Worm (Caenorhabditis elegans): ENCODE data around the gene F09E5.7.

F09E5.7 gene

ce11 chrII:5387217-5387616, 35.3 kb downstream of the F09E5.7 start, which contains the start of gene ccpp-6:
Gene ccpp-6 (minus strand): TSS chrII:5387317.
- TF ChIP-seq B0336.3 (GFP tag; IDR thresholded peaks at IDR 0.05) (peak; percentile 40; the same call in 1 of the 2 replicates), hmg-20 (GFP tag; IDR thresholded peaks at IDR 0.05) (no peak), T07F8.4 (tag; optimal IDR thresholded peaks at IDR 0.05) (no peak), Y67H2A.10 (GFP tag; conservative IDR thresholded peaks at IDR 0.05) (no peak), Y53G8AR.9 (GFP tag; conservative IDR thresholded peaks at IDR 0.05) (0 out of 2 replicates have a peak, but pooled peaks have one; percentile 11), hsf-1 (GFP tag; IDR thresholded peaks at IDR 0.05) (0 out of 2 replicates have a peak, but pooled peaks have one; percentile 22), madf-3 (GFP tag; IDR thresholded peaks at IDR 0.05) (0 out of 2 replicates have a peak, but pooled peaks have one; percentile 42), Y95B8A.8 (GFP tag; IDR thresholded peaks at IDR 0.05) (peak; percentile 36; the same call in 1 of the 2 replicates), him-1 (tag; optimal IDR thresholded peaks at IDR 0.05) (peak; percentile 23)

- TF ChIP-seq tlf-1 (GFP tag; optimal IDR thresholded peaks at IDR 0.05) (no peak), nfyb-1 (GFP tag; IDR thresholded peaks at IDR 0.05) (0 out of 2 replicates have a peak, but pooled peaks have one; percentile 36)
Measured at ce11 chrII:5388786-5389421, 37.0 kb downstream of the F09E5.7 start, which contains the start of gene rsp-4. Gene rsp-4 (minus strand): TSS chrII:5388836.

DNA sequence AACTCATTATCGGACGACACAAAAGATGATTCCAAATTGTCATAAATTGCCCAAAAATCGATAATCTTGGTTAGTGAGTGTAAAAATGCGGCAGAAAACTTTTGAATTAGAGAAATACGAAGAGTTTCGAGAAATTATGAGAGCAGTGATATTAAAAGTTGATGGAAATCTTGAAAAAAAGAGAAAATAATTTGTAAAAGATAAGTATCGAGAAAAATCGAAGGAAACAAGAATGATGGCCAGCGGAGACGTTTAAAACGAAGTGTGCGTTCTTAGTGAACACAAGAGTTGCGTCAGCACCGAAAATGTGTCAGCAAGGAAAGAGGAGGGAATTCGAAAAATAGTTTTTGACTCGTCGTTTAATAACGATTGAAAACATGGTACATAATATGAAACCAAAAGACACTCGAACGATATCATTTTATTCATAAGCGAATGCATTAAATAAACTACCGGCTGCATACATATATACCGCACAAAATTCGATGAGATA, 38.0 kb downstream of the F09E5.7 start, which contains the start of gene ndx-6:
Gene ndx-6 (minus strand): TSS at position 51 of the 493 bp plus-strand sequence.
- TF ChIP-seq F37B4.10 (GFP tag; IDR thresholded peaks at IDR 0.05) (no peak), atf-7 (tag; optimal IDR thresholded peaks at IDR 0.05) (no peak), rpc-1 (optimal IDR thresholded peaks at IDR 0.05) (no peak), rpc-1 (tag; optimal IDR thresholded peaks at IDR 0.05) (no peak), rec-8 (tag; optimal IDR thresholded peaks at IDR 0.05) (no peak), lin-26 (GFP tag; IDR thresholded peaks at IDR 0.05) (no peak), B0336.3 (GFP tag; IDR thresholded peaks at IDR 0.05) (0 out of 2 replicates have a peak, but pooled peaks have one; percentile 55), snpc-4 (GFP tag; optimal IDR thresholded peaks at IDR 0.05) (no peak), snpc-4 (tag; optimal IDR thresholded peaks at IDR 0.05) (peak in 3 of 4 experiments; percentile 49 to 64 (median 54)), hmg-1.2 (GFP tag; IDR thresholded peaks at IDR 0.05) (peak; percentile 43; the same call in 1 of the 2 replicates), hmg-20 (GFP tag; IDR thresholded peaks at IDR 0.05) (0 out of 2 replicates have a peak, but pooled peaks have one; percentile 13), K11D2.4 (GFP tag; IDR thresholded peaks at IDR 0.05) (peak; percentile 61; the same call in 1 of the 2 replicates), ztf-22 (GFP tag; optimal IDR thresholded peaks at IDR 0.05) (no peak), F55B11.4 (tag; optimal IDR thresholded peaks at IDR 0.05; ENCODE audit: borderline replicate concordance, insufficient read depth) (no peak), egl-18 (GFP tag; IDR thresholded peaks at IDR 0.05) (no peak), zim-3 (tag; optimal IDR thresholded peaks at IDR 0.05) (no peak), ceh-27 (GFP tag; optimal IDR thresholded peaks at IDR 0.05) (peak; percentile 46), madf-8 (GFP tag; conservative IDR thresholded peaks at IDR 0.05) (no peak), ekl-4 (GFP tag; IDR thresholded peaks at IDR 0.05) (0 out of 2 replicates have a peak, but pooled peaks have one; percentile 64), tbx-9 (tag; optimal IDR thresholded peaks at IDR 0.05; ENCODE audit: borderline replicate concordance) (no peak), efl-1 (GFP tag; optimal IDR thresholded peaks at IDR 0.05) (peak; percentile 85), F22D6.2 (tag; optimal IDR thresholded peaks at IDR 0.05) (no peak), C17E4.6 (GFP tag; IDR thresholded peaks at IDR 0.05) (no peak), ets-4 (GFP tag; optimal IDR thresholded peaks at IDR 0.05) (no peak), ZK185.1 (tag; optimal IDR thresholded peaks at IDR 0.05; ENCODE audit: poor library complexity, severe bottlenecking) (peak; percentile 74), akir-1 (GFP tag; optimal IDR thresholded peaks at IDR 0.05) (no peak), sdz-38 (tag; optimal IDR thresholded peaks at IDR 0.05) (no peak), madf-6 (GFP tag; IDR thresholded peaks at IDR 0.05) (peak; percentile 73), attf-5 (GFP tag; optimal IDR thresholded peaks at IDR 0.05) (peak; percentile 77), hlh-26 (GFP tag; conservative IDR thresholded peaks at IDR 0.05) (no peak), lag-1 (GFP tag; IDR thresholded peaks at IDR 0.05) (no peak), lsy-27 (tag; optimal IDR thresholded peaks at IDR 0.05; ENCODE audit: borderline replicate concordance, insufficient read depth) (no peak), Y79H2A.3 (GFP tag; conservative IDR thresholded peaks at IDR 0.05) (no peak), sptf-2 (GFP tag; optimal IDR thresholded peaks at IDR 0.05) (no peak)
